Fruit fly (Drosophila melanogaster) S2 (cell line): ENCODE results near the gene Plzf.

ENCODE experiments used
- CG8478 ChIP-seq: fragments of >200 bp; optimal IDR thresholded peaks from 2 replicates; lab custom pipeline; 2018
- CTCF ChIP-seq, 2 experiments: fragments of >200 bp; optimal IDR thresholded peaks; 2 replicates each; lab custom pipeline; 2018

Gene Plzf

dm6 chr2L:12033890-12034289 is 14.8 kb downstream of the Plzf start, which contains the start of gene CG18788:
CG18788 (plus strand) TSS chr2L:12034190.
- TF ChIP-seq CTCF (optimal IDR thresholded peaks at IDR 0.05; lab: Kevin White, UChicago) (no peak), CG8478 (lab: Kevin White, UChicago) (no peak)

DNA sequence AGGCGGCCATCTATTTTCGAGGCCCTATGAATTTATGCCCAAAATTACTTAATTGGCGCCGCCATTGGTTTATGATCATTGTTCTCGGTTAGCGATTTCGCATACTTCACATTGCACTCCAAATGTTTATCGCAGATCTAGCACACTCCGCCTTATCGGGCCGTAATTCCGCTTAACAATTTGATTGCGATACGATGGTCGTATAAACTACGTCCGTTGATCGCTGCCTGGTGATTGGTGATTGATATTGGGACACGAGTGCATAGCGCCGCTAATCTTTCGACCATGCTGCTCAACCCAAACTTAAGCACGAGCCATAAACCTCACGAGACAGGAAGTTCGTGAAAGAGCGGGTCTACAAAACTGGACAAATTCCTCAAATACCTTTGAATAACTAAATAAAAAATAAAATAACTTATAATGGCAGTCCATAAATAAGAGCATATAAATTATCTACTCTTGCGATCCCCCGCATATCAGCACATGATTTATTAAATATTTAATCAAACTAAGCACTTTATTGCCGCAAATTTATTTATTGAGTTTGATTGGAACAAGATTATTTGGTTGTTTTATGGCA is 18.1 kb downstream of the Plzf start:
- TF ChIP-seq CTCF (optimal IDR thresholded peaks at IDR 0.05; lab: Kevin White, UChicago) (no peak), CG8478 (lab: Kevin White, UChicago) (no peak)

DNA sequence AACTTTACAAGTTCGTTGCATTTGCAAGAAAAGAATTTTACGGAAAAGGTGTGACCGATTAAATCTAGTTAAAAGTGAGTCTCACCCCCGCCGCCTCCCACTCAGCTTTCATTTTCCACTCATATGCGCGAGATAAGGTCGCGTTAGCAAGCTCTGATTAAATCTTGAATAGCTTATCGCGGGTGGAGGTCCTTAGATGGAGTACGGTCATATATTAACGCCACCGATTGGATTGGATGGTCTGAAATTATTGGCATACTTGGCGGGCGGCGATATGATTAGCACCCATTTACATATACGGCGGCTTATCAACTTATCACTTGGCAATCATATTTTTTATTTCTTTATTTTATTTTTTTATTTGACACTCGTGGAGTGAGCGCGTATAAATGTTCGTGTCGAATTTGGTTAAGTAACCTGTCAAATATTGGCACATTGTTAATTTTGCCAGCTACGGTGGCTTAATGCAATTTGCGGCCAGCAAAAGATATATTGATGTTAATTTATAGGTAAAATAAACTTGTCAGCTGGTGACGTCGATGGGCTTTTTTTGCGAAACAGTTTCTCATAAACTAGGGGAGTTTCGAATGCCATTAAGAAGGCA is 19.0 kb downstream of the Plzf start:
- TF ChIP-seq CTCF (optimal IDR thresholded peaks at IDR 0.05; lab: Kevin White, UChicago), result no peak
- TF ChIP-seq CG8478 (lab: Kevin White, UChicago), result no peak

- TF ChIP-seq CG8478 (lab: Kevin White, UChicago) (no peak), CTCF (optimal IDR thresholded peaks at IDR 0.05; lab: Kevin White, UChicago) (no peak)
Measured at dm6 chr2L:12028808-12029207, 19.9 kb downstream of the Plzf start.

dm6 chr2L:12028102-12028501 is 20.6 kb downstream of the Plzf start:
- TF ChIP-seq CG8478 (lab: Kevin White, UChicago) (no peak), CTCF (optimal IDR thresholded peaks at IDR 0.05; lab: Kevin White, UChicago) (no peak)

DNA sequence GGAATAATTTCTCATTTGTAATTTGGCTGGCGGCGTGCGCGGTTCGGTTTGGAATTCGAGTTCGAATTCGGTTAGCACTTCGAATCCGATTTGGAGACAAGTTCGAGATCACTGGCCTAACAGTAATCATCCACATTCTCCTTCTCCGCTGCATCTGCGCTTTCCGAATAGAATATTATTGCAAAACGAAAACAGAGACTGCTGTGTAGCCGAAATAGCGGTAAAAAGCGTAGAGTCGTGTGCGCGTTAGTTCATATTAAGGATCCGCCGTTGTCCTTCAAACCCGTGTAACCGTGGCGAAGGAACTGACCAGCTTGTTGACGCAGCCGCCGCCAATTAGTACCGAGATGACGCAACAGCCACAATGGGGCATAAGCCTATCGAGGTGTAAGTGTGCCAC is 21.3 kb downstream of the Plzf start, which contains the start of gene dmGlut:
Gene dmGlut (plus strand): TSS at position 4 of the 400 bp plus-strand sequence.
- TF ChIP-seq CG8478 (lab: Kevin White, UChicago) (no peak), CTCF (optimal IDR thresholded peaks at IDR 0.05; lab: Kevin White, UChicago) (no peak)

DNA sequence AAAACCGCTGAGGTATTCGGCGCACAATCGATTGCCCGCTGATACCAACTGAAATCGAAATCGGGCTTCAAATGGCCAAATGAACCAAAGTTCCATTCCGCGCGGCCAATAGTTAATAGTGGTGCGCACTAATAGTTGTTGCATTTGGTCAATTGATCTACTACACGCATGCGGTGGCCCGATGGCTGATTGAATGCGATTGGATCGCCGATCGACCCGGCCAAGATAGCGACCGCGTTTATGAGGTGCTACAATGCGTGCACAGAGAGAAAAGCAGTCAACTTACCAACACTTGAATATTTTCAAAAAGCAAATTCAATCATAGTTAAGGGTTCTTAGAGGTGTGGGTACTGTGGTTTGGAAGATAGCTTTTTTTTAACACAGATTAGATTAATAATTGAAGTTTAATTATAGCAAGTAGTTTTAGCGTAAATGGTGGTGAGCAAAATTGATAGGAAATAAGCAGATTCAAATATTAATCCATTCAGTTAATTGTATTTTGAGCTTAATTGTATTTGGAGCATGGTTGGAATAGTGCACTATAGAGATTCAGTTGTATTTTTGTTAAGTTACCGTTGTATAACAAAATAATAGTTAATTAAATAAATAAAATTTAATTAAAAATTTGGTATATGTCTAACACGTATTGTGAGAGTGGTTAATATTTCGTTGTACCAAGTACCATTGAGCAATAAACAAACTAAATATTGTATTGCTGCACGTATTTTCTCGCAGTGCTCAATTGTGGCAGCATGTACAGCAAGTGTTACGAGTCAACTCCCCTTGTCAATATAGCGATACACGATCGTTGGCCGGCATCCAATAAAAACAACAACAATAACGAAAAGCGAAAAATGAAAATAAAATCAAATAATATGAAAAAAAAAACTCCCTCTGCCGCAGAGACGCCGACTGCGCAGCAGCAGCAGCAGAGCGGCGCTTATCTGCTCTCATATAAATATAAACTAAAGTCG is 22.0 kb downstream of the Plzf start:
- TF ChIP-seq CG8478 (lab: Kevin White, UChicago) (no peak), CTCF (optimal IDR thresholded peaks at IDR 0.05; lab: Kevin White, UChicago) (no peak)

- TF ChIP-seq CG8478 (lab: Kevin White, UChicago) (no peak), CTCF (optimal IDR thresholded peaks at IDR 0.05; lab: Kevin White, UChicago) (no peak)
Measured at dm6 chr2L:12025505-12025904, 23.2 kb downstream of the Plzf start.

DNA sequence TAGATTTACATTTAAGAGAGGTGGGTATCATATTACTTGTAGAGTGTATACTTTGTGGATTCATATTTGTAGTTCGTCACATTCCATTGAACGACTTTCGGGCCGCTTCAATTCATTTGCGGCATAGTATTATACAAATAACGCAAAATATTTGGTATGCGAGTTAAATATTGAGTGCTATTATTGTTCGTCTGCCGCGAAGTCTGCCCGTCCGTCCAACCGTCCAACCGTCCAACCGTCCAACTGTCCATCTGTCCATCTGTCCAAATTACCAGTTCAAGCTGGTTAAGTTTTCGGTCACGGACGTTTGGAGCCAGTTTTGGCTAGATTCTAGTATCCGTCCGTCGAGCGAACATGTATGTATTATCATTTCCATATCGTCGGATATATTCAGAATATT is 24.6 kb downstream of the Plzf start:
- no peak for TF ChIP-seq CG8478 (lab: Kevin White, UChicago)
- no peak for TF ChIP-seq CTCF (optimal IDR thresholded peaks at IDR 0.05; lab: Kevin White, UChicago)

dm6 chr2L:12021193-12021592 is 27.5 kb downstream of the Plzf start:
- TF ChIP-seq CG8478 (lab: Kevin White, UChicago) (no peak), CTCF (optimal IDR thresholded peaks at IDR 0.05; lab: Kevin White, UChicago) (no peak)

DNA sequence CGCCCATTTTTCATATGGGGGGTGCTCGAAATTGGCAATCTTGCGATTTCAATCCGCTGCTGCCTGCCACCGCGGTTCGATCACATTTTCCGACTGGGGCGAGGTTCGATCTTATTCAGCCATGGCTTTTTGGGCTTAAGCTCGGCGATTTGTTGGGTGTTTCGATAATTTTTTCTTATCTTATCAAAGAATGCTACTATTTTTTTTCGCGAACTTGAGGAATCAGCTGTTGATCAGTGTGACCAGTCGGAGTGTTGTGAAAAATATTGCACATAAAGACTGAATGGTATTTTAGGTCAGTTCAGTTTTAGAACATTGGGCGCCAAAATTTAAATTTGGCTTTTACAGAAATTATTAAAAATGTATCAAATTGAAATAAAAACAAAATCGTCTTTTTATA is 28.0 kb downstream of the Plzf start, which contains the start of gene Wdr81:
Gene Wdr81 (minus strand): TSS at position 226 of the 400 bp plus-strand sequence.
- TF ChIP-seq CG8478 (lab: Kevin White, UChicago), result no peak
- no peak for TF ChIP-seq CTCF (optimal IDR thresholded peaks at IDR 0.05; lab: Kevin White, UChicago)

DNA sequence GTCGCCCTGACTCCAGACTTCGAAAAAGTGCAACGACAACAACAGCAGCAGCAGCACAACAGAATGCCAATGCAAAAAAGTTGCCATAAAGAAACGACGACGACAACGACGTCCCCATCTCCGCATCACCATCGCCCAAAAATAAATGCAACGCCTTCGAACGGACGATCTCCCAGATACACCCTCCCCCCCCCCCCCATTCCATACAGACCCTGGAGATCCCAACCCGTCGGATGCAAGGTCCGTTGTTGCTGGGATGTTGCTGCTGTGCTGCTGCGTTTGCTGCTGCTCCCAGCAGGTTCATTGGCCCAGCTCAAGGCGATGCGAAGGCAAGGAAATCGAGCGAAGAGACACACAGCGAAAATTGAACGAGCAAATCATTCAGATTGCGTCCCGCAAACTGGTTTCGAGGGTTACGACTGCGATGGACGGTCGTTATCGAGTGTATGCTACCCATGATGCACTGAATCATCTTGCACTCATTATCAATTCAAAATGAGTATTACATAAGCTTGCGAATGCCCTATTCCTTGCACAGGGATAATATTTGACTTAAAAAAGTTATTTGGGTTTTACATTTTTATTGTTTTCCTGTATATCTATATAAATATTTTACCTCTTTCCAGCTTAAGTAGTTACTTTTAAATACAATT is 34.9 kb downstream of the Plzf start:
- TF ChIP-seq CG8478 (lab: Kevin White, UChicago) (no peak), CTCF (optimal IDR thresholded peaks at IDR 0.05; lab: Kevin White, UChicago) (no peak)

DNA sequence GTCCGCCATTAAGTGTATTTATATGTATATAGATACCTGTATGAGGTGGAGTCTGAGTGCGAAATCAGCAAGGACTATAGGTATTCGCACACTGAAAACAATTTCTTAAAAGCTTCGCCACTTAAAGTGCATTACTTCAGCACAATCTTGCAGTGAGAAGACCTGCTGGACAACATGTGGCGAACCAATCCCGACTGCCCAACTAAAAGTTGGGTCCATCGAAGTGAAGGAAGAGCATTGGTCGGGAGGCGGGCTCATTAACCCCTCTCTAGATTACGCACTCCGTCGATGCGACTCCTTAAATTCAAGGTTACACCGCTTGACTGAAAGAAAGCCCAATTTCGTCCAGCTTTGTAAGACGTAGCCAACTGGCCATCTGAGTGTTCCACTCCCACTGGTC is 35.5 kb downstream of the Plzf start:
- TF ChIP-seq CTCF (optimal IDR thresholded peaks at IDR 0.05; lab: Kevin White, UChicago), result no peak
- no peak for TF ChIP-seq CG8478 (lab: Kevin White, UChicago)
